Fruit fly (Drosophila melanogaster) whole organism, embryonic: ENCODE results near the gene CG3625.

Experiments
- CG10565 ChIP-seq: fragments of 200-800 bp; sonication (Bioruptor generic); optimal IDR thresholded peaks from 3 replicates; lab custom pipeline; 2016; ENCODE audit warnings: missing biosample characterization, mild to moderate bottlenecking, missing genetic modification characterization
- CG12744 ChIP-seq: fragments of 200-800 bp; sonication (Bioruptor generic); optimal IDR thresholded peaks from 2 replicates; lab custom pipeline; 2016; ENCODE audit warnings: missing biosample characterization, missing genetic modification characterization
- CG15011 ChIP-seq: fragments of 200-800 bp; sonication (Bioruptor generic); optimal IDR thresholded peaks from 3 replicates; lab custom pipeline; 2018; ENCODE audit warnings: missing biosample characterization, mild to moderate bottlenecking, missing genetic modification characterization
- CG15514 ChIP-seq: fragments of 200-800 bp; sonication (Bioruptor generic); optimal IDR thresholded peaks from 3 replicates; lab custom pipeline; 2017; ENCODE audit warnings: missing biosample characterization, missing genetic modification characterization, mild to moderate bottlenecking, moderate library complexity, missing genetic modification reagents
- CG17186 ChIP-seq: fragments of 200-800 bp; sonication (Bioruptor generic); optimal IDR thresholded peaks from 3 replicates; lab custom pipeline; 2017; ENCODE audit warnings: missing biosample characterization, missing genetic modification reagents, missing genetic modification characterization
- CG17361 ChIP-seq: fragments of 200-800 bp; sonication (Bioruptor generic); IDR thresholded peaks from 3 replicates; pipeline ENCODE4 v1.3.6; 2022; ENCODE audit warnings: missing biosample characterization, missing genetic modification characterization
- CG17829 ChIP-seq: fragments of 200-800 bp; optimal IDR thresholded peaks from 2 replicates; lab custom pipeline; 2019; ENCODE audit warnings: missing biosample characterization, mild to moderate bottlenecking, missing genetic modification characterization, moderate library complexity
- CG2116 ChIP-seq: fragments of 200-800 bp; sonication (Bioruptor generic); optimal IDR thresholded peaks from 3 replicates; lab custom pipeline; 2018; ENCODE audit warnings: missing biosample characterization, mild to moderate bottlenecking, missing genetic modification characterization
- CG30020 ChIP-seq: fragments of 200-800 bp; optimal IDR thresholded peaks from 2 replicates; lab custom pipeline; 2019; ENCODE audit warnings: missing biosample characterization, mild to moderate bottlenecking, missing genetic modification characterization, moderate library complexity
- CG31441 ChIP-seq: fragments of 200-800 bp; sonication (Bioruptor generic); IDR thresholded peaks from 2 replicates; pipeline ENCODE4 v1.3.6; 2022; ENCODE audit warnings: missing biosample characterization, missing genetic modification characterization
- CG34422 ChIP-seq: fragments of 200-800 bp; sonication (Bioruptor generic); IDR thresholded peaks from 3 replicates; pipeline ENCODE4 v1.3.6; 2022; ENCODE audit warnings: missing biosample characterization, missing genetic modification characterization
- CG3726 ChIP-seq: fragments of 200-800 bp; sonication (Bioruptor generic); IDR thresholded peaks from 3 replicates; pipeline ENCODE4, ENCODE4 v1.3.6; 2022; ENCODE audit warnings: missing biosample characterization, missing genetic modification characterization
- CG42726 ChIP-seq: fragments of 200-800 bp; sonication (Bioruptor generic); IDR thresholded peaks from 2 replicates; pipeline ENCODE4 v1.3.6; 2022; ENCODE audit warnings: missing biosample characterization, missing genetic modification characterization; ENCODE audit not compliant: partially characterized antibody
- CG4328 ChIP-seq: fragments of 200-800 bp; sonication (Bioruptor generic); optimal IDR thresholded peaks from 3 replicates; lab custom pipeline; 2017; ENCODE audit warnings: missing biosample characterization, missing genetic modification reagents, missing genetic modification characterization
- CG5180 ChIP-seq: fragments of 200-800 bp; sonication (Bioruptor generic); optimal IDR thresholded peaks from 3 replicates; lab custom pipeline; 2017; ENCODE audit warnings: missing biosample characterization, missing genetic modification characterization, mild to moderate bottlenecking, moderate library complexity, missing genetic modification reagents
- Camta ChIP-seq: fragments of 200-800 bp; sonication (Bioruptor generic); optimal IDR thresholded peaks from 2 replicates; lab custom pipeline; 2016; ENCODE audit warnings: missing biosample characterization, missing genetic modification characterization
- CkIIα-i1 ChIP-seq: fragments of 200-800 bp; sonication (Bioruptor generic); IDR thresholded peaks from 2 replicates; pipeline ENCODE4 v1.3.6; 2022; ENCODE audit warnings: missing biosample characterization, missing genetic modification characterization
- Dip3 ChIP-seq: fragments of 200-800 bp; sonication (Bioruptor generic); optimal IDR thresholded peaks from 3 replicates; lab custom pipeline; 2016; ENCODE audit warnings: missing biosample characterization, missing genetic modification characterization
- Drgx ChIP-seq: fragments of 200-800 bp; sonication (Bioruptor generic); IDR thresholded peaks from 2 replicates; pipeline ENCODE4 v1.3.6; 2022; ENCODE audit warnings: missing biosample characterization, missing genetic modification characterization
- Eip74EF ChIP-seq, 2 experiments: fragments of 200-800 bp in 1 of 2; fragments of >200 bp in 1 of 2; sonication (Bioruptor generic) in 1 of 2; optimal IDR thresholded peaks; 2 replicates each; lab custom pipeline; 2017 to 2019; ENCODE audit warnings: missing biosample characterization in 2 of 2, missing genetic modification characterization in 2 of 2, mild to moderate bottlenecking in 1 of 2, moderate library complexity in 1 of 2
- Elba2 ChIP-seq: fragments of 200-800 bp; sonication (Bioruptor generic); optimal IDR thresholded peaks from 3 replicates; lab custom pipeline; 2016; ENCODE audit warnings: missing biosample characterization, missing genetic modification characterization
- Fer1 ChIP-seq: fragments of 200-800 bp; sonication (Bioruptor generic); optimal IDR thresholded peaks from 2 replicates; lab custom pipeline; 2017; ENCODE audit warnings: missing biosample characterization, mild to moderate bottlenecking, missing genetic modification characterization
- GATAe ChIP-seq: fragments of 200-800 bp; sonication (Bioruptor generic); conservative IDR thresholded peaks from 2 replicates; pipeline ENCODE4 v1.3.6; 2022; ENCODE audit warnings: missing biosample characterization, missing genetic modification characterization
- H15 ChIP-seq: fragments of 200-800 bp; sonication (Bioruptor generic); IDR thresholded peaks from 3 replicates; pipeline ENCODE4 v1.3.6; 2022; ENCODE audit warnings: missing biosample characterization, missing genetic modification characterization
- Hmx ChIP-seq: fragments of 200-800 bp; sonication (Bioruptor generic); optimal IDR thresholded peaks from 2 replicates; lab custom pipeline; 2016; ENCODE audit warnings: missing biosample characterization, missing genetic modification characterization
- Kr ChIP-seq: fragments of 200-800 bp; sonication (Bioruptor generic); optimal IDR thresholded peaks from 2 replicates; lab custom pipeline; 2017; ENCODE audit warnings: missing biosample characterization, mild to moderate bottlenecking, missing genetic modification characterization
- PHDP ChIP-seq: fragments of 200-800 bp; sonication (Bioruptor generic); optimal IDR thresholded peaks from 3 replicates; lab custom pipeline; 2018; ENCODE audit warnings: missing biosample characterization, mild to moderate bottlenecking, missing genetic modification characterization, moderate library complexity
- Scr ChIP-seq: fragments of 200-800 bp; sonication (Bioruptor generic); IDR thresholded peaks from 2 replicates; pipeline ENCODE4 v1.3.6; 2022; ENCODE audit warnings: missing biosample characterization, missing genetic modification characterization; ENCODE audit not compliant: partially characterized antibody
- Sox100B ChIP-seq: fragments of 200-800 bp; sonication (Bioruptor generic); optimal IDR thresholded peaks from 3 replicates; lab custom pipeline; 2018; ENCODE audit warnings: missing biosample characterization, mild to moderate bottlenecking, missing genetic modification characterization
- Xrp1 ChIP-seq: fragments of 200-800 bp; sonication (Bioruptor generic); IDR thresholded peaks from 2 replicates; pipeline ENCODE4 v1.3.6; 2022; ENCODE audit warnings: missing biosample characterization, missing genetic modification characterization
- btn ChIP-seq: fragments of 200-800 bp; sonication (Bioruptor generic); optimal IDR thresholded peaks from 2 replicates; lab custom pipeline; 2016; ENCODE audit warnings: missing biosample characterization, missing genetic modification characterization
- cad ChIP-seq: fragments of >200 bp; optimal IDR thresholded peaks from 2 replicates; lab custom pipeline; 2017; ENCODE audit warnings: missing biosample characterization, missing genetic modification characterization
- danr ChIP-seq: fragments of 200-800 bp; sonication (Bioruptor generic); IDR thresholded peaks from 2 replicates; pipeline ENCODE4 v1.3.6; 2022; ENCODE audit warnings: missing biosample characterization, missing genetic modification characterization
- dpn ChIP-seq, 2 experiments: fragments of 200-800 bp; sonication (Bioruptor generic); optimal IDR thresholded peaks; 3 replicates each; lab custom pipeline; 2016; ENCODE audit warnings: missing biosample characterization in 2 of 2, missing genetic modification characterization in 2 of 2
- eve ChIP-seq, 2 experiments: fragments of >200 bp; optimal IDR thresholded peaks; 2 replicates each; lab custom pipeline; 2017; ENCODE audit warnings: missing biosample characterization in 2 of 2, missing genetic modification characterization in 2 of 2
- ewg ChIP-seq: fragments of 200-800 bp; sonication (Bioruptor generic); optimal IDR thresholded peaks from 3 replicates; lab custom pipeline; 2017; ENCODE audit warnings: mild to moderate bottlenecking, missing biosample characterization, missing genetic modification reagents, missing genetic modification characterization
- fd64A ChIP-seq: fragments of 200-800 bp; sonication (Bioruptor generic); optimal IDR thresholded peaks from 3 replicates; lab custom pipeline; 2018; ENCODE audit warnings: missing biosample characterization, mild to moderate bottlenecking, missing genetic modification characterization
- gsb-n ChIP-seq: fragments of 200-800 bp; sonication (Bioruptor generic); optimal IDR thresholded peaks from 3 replicates; lab custom pipeline; 2018; ENCODE audit warnings: missing biosample characterization, mild to moderate bottlenecking, missing genetic modification characterization
- her ChIP-seq: fragments of 200-800 bp; sonication (Bioruptor generic); optimal IDR thresholded peaks from 2 replicates; lab custom pipeline; 2016; ENCODE audit warnings: missing biosample characterization, missing genetic modification characterization
- ken ChIP-seq: fragments of 200-800 bp; sonication (Bioruptor generic); IDR thresholded peaks from 3 replicates; pipeline ENCODE4 v1.3.6; 2022; ENCODE audit warnings: missing biosample characterization, missing genetic modification characterization
- lola ChIP-seq, 3 experiments: fragments of >200 bp in 2 of 3; fragments of 200-800 bp in 1 of 3; sonication (Bioruptor generic) in 1 of 3; optimal IDR thresholded peaks; 2 replicates each; lab custom pipeline; 2017 to 2019; ENCODE audit warnings: missing biosample characterization in 3 of 3, missing genetic modification characterization in 3 of 3, mild to moderate bottlenecking in 1 of 3, moderate library complexity in 1 of 3
- luna ChIP-seq: fragments of 200-800 bp; sonication (Bioruptor generic); optimal IDR thresholded peaks from 2 replicates; lab custom pipeline; 2016; ENCODE audit warnings: missing biosample characterization, missing genetic modification characterization
- oc ChIP-seq: fragments of 200-800 bp; sonication (Bioruptor generic); optimal IDR thresholded peaks from 2 replicates; lab custom pipeline; 2018; ENCODE audit warnings: missing biosample characterization, mild to moderate bottlenecking, missing genetic modification characterization, moderate library complexity
- p53 ChIP-seq: fragments of 200-800 bp; sonication (Bioruptor generic); optimal IDR thresholded peaks from 2 replicates; lab custom pipeline; 2016; ENCODE audit warnings: missing biosample characterization, missing genetic modification characterization
- salm ChIP-seq: fragments of 200-800 bp; sonication (Bioruptor generic); optimal IDR thresholded peaks from 2 replicates; lab custom pipeline; 2018; ENCODE audit warnings: missing biosample characterization, mild to moderate bottlenecking, missing genetic modification characterization
- slou ChIP-seq: fragments of 200-800 bp; sonication (Bioruptor generic); optimal IDR thresholded peaks from 3 replicates; lab custom pipeline; 2016; ENCODE audit warnings: missing biosample characterization, missing genetic modification characterization
- sqz ChIP-seq: fragments of 200-800 bp; sonication (Bioruptor generic); optimal IDR thresholded peaks from 3 replicates; lab custom pipeline; 2018; ENCODE audit warnings: missing biosample characterization, mild to moderate bottlenecking, missing genetic modification characterization
- trh ChIP-seq: fragments of 200-800 bp; sonication (Bioruptor generic); optimal IDR thresholded peaks from 2 replicates; lab custom pipeline; 2016; ENCODE audit warnings: missing biosample characterization, missing genetic modification characterization
- zen2 ChIP-seq: fragments of 200-800 bp; sonication (Bioruptor generic); IDR thresholded peaks from 3 replicates; pipeline ENCODE4 v1.3.6; 2022; ENCODE audit warnings: missing biosample characterization, missing genetic modification characterization; ENCODE audit not compliant: partially characterized antibody

CG3625 gene

dm6 chr2L:250507-251215 is 40.9 kb downstream of the CG3625 start, which contains the start of gene kis (continued):
- TF ChIP-seq CG42726 (GFP tag; lab: Robert Waterston, UW) (peak; percentile 97), Fer1 (GFP tag; lab: Kevin White, UChicago) (peak; percentile 63), CkIIα-i1 (GFP tag; lab: Robert Waterston, UW) (no peak), trh (GFP tag; lab: Kevin White, UChicago) (no peak), Xrp1 (no peak; the same call in 1 of the 2 replicates), eve (GFP tag; optimal IDR thresholded peaks at IDR 0.05; lab: Kevin White, UChicago) (no peak), PHDP (tag; lab: Kevin White, UChicago) (peak; percentile 56), zen2 (GFP tag; lab: Robert Waterston, UW) (peak; percentile 94), her (GFP tag; lab: Kevin White, UChicago) (peak; percentile 35), cad (GFP tag; lab: Kevin White, UChicago) (no peak), Drgx (GFP tag; lab: Robert Waterston, UW) (peak; percentile 44; the same call in 1 of the 2 replicates), CG30020 (tag; lab: Kevin White, UChicago) (peak; percentile 63), CG17361 (GFP tag; lab: Robert Waterston, UW) (0 out of 3 replicates have a peak, but pooled peaks have one; percentile 41), Hmx (GFP tag; lab: Kevin White, UChicago) (no peak), fd64A (GFP tag; lab: Kevin White, UChicago) (no peak), CG15514 (GFP tag; lab: Kevin White, UChicago) (peak; percentile 68), CG2116 (peak; percentile 79), lola (GFP tag; optimal IDR thresholded peaks at IDR 0.05; lab: Kevin White, UChicago) (no peak), Sox100B (no peak), CG4328 (GFP tag; lab: Kevin White, UChicago) (peak; percentile 21), danr (GFP tag; lab: Robert Waterston, UW) (no peak), ewg (GFP tag; lab: Kevin White, UChicago) (no peak), salm (peak; percentile 32), p53 (no peak), CG17829 (tag; lab: Kevin White, UChicago) (peak; percentile 37), slou (no peak), GATAe (GFP tag; lab: Robert Waterston, UW) (no peak), sqz (GFP tag; lab: Kevin White, UChicago) (peak; percentile 65), btn (peak; percentile 2), CG10565 (no peak), gsb-n (tag; lab: Kevin White, UChicago) (peak; percentile 68), CG34422 (peak; percentile 56; the same call in 2 of the 3 replicates), Eip74EF (GFP tag; optimal IDR thresholded peaks at IDR 0.05; lab: Kevin White, UChicago) (peak in 1 of 2 experiments; percentile 13), ken (GFP tag; lab: Robert Waterston, UW) (no peak), CG5180 (GFP tag; lab: Kevin White, UChicago) (no peak), CG31441 (GFP tag; lab: Robert Waterston, UW) (no peak), Kr (no peak), CG17186 (GFP tag; lab: Kevin White, UChicago) (peak; percentile 34), Camta (GFP tag; lab: Kevin White, UChicago) (peak; percentile 48), CG15011 (GFP tag; lab: Kevin White, UChicago) (no peak), H15 (GFP tag; lab: Robert Waterston, UW) (0 out of 3 replicates have a peak, but pooled peaks have one; percentile 14), CG12744 (GFP tag; lab: Kevin White, UChicago) (peak; percentile 17), luna (GFP tag; lab: Kevin White, UChicago) (no peak), Dip3 (GFP tag; lab: Kevin White, UChicago) (peak; percentile 31), oc (tag; lab: Kevin White, UChicago) (no peak), Scr (GFP tag; lab: Robert Waterston, UW) (peak; percentile 97), Elba2 (GFP tag; lab: Kevin White, UChicago) (no peak), dpn (GFP tag; optimal IDR thresholded peaks at IDR 0.05; lab: Kevin White, UChicago) (peak; percentile 27 to 63), CG3726 (no peak)
